Fruit fly (Drosophila melanogaster) whole organism, embryonic: Measurements from ENCODE around the gene CG14207.

ENCODE experiments used
- Antp ChIP-seq: fragments of 200-800 bp; sonication (Bioruptor generic); optimal IDR thresholded peaks from 3 replicates; lab custom pipeline; 2016; ENCODE audit warnings: missing biosample characterization, missing genetic modification characterization
- Bdp1 ChIP-seq: fragments of 200-800 bp; sonication (Bioruptor generic); optimal IDR thresholded peaks from 3 replicates; lab custom pipeline; 2016; ENCODE audit warnings: missing biosample characterization, missing genetic modification characterization
- CG15514 ChIP-seq: fragments of 200-800 bp; sonication (Bioruptor generic); optimal IDR thresholded peaks from 3 replicates; lab custom pipeline; 2017; ENCODE audit warnings: missing biosample characterization, missing genetic modification characterization, mild to moderate bottlenecking, moderate library complexity, missing genetic modification reagents
- CG1603 ChIP-seq: fragments of 200-800 bp; sonication (Bioruptor generic); optimal IDR thresholded peaks from 2 replicates; lab custom pipeline; 2019; ENCODE audit warnings: missing biosample characterization, mild to moderate bottlenecking, missing genetic modification characterization, moderate library complexity
- CG5245 ChIP-seq: fragments of 200-800 bp; sonication (Bioruptor generic); optimal IDR thresholded peaks from 3 replicates; lab custom pipeline; 2016; ENCODE audit warnings: missing biosample characterization, missing genetic modification characterization
- CG7963 ChIP-seq: fragments of 200-800 bp; sonication (Bioruptor generic); IDR thresholded peaks from 3 replicates; pipeline ENCODE4 v1.3.6; 2022; ENCODE audit warnings: missing biosample characterization, missing genetic modification characterization; ENCODE audit not compliant: partially characterized antibody
- Nf-YB ChIP-seq: fragments of 200-800 bp; sonication (Bioruptor generic); optimal IDR thresholded peaks from 3 replicates; lab custom pipeline; 2019; ENCODE audit warnings: missing biosample characterization, mild to moderate bottlenecking, missing genetic modification characterization, moderate library complexity
- Six4 ChIP-seq: fragments of 200-800 bp; sonication (Bioruptor generic); optimal IDR thresholded peaks from 2 replicates; lab custom pipeline; 2016; ENCODE audit warnings: missing biosample characterization, missing genetic modification characterization
- ind ChIP-seq: fragments of 200-800 bp; sonication (Bioruptor generic); optimal IDR thresholded peaks from 3 replicates; lab custom pipeline; 2016; ENCODE audit warnings: missing biosample characterization, missing genetic modification characterization
- lov ChIP-seq, 2 experiments: fragments of 200-800 bp in 1 of 2; fragments of >200 bp in 1 of 2; sonication (Bioruptor generic) in 1 of 2; IDR thresholded peaks in 1 of 2; optimal IDR thresholded peaks in 1 of 2; 2 replicates in 1 of 2; 3 replicates in 1 of 2; pipeline versions ENCODE4 v1.3.6 to Lab custom; 2017 to 2022; ENCODE audit warnings: missing biosample characterization in 1 of 2, missing genetic modification characterization in 1 of 2

DNA sequence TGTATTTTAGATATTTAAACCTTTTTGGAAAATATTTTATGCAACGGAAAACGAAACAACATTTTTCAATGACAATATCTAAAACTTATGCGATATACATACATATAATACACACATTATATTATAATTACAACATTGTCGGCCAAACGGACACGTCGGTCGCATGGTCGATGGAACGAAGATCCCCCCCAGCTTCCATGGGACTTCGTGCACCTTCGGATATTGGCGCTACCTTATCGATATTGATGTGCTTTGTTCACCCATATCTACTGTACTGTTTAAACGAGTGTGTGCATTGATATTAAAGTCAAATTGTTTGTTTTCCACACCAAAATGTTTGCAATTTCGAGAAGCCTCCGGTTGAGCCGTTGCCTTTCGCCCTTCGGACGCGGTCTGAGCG, 20.4 kb downstream of the CG14207 start, which contains the start of gene CG14212:
- TF ChIP-seq ind (GFP tag; lab: Kevin White, UChicago) (no peak), Six4 (GFP tag; lab: Kevin White, UChicago) (no peak), CG5245 (GFP tag; lab: Kevin White, UChicago) (no peak), lov (optimal IDR thresholded peaks at IDR 0.05; lab: Kevin White, UChicago) (no peak), lov (GFP tag; IDR thresholded peaks at IDR 0.05; lab: Robert Waterston, UW) (no peak), Bdp1 (GFP tag; lab: Kevin White, UChicago) (no peak), Antp (GFP tag; lab: Kevin White, UChicago) (no peak), CG15514 (GFP tag; lab: Kevin White, UChicago) (no peak), Nf-YB (GFP tag; lab: Kevin White, UChicago) (no peak), CG7963 (no peak), CG1603 (tag; lab: Kevin White, UChicago) (no peak)
